Worm (Caenorhabditis elegans): ENCODE data around the gene lec-7.

Gene lec-7

DNA sequence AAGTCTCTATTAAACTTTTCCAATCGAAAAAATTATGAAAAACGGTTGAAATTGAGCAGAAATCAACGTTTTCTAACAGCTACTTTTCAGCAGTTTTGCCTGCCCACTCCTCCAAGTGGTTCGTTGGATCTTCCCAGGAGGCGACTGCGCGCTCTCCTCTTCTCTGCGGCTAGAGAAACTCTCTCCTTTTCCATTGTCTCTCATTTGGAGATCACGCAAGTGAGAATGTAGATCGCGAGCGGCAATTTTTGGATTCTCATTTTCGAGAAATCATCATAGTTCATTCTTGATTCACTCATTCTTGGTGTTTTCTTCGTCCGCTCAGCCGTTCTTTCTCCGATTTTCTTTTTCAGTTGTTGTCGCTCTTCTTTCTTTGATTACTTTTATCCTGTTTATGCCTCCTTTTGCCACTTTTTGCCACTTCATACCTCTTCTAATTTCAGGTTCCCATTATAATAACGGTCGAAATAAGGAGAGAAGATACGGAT is 32.0 kb downstream of the lec-7 start, which contains the start of gene mrp-4:
Gene mrp-4 (plus strand): TSS at position 438 of the 488 bp plus-strand sequence.
- TF ChIP-seq unc-62 (GFP tag; optimal IDR thresholded peaks at IDR 0.05) (no peak), nfya-1 (tag; optimal IDR thresholded peaks at IDR 0.05; ENCODE audit: insufficient read depth) (no peak), lsy-12 (tag; optimal IDR thresholded peaks at IDR 0.05) (no peak), zag-1 (tag; optimal IDR thresholded peaks at IDR 0.05) (no peak), egl-27 (tag; optimal IDR thresholded peaks at IDR 0.05) (no peak), fkh-2 (tag; optimal IDR thresholded peaks at IDR 0.05) (no peak), elt-2 (tag; optimal IDR thresholded peaks at IDR 0.05) (no peak), ceh-16 (tag; optimal IDR thresholded peaks at IDR 0.05) (no peak), ama-1 (optimal IDR thresholded peaks at IDR 0.05) (no peak), nhr-237 (tag; optimal IDR thresholded peaks at IDR 0.05) (no peak), ztf-4 (tag; optimal IDR thresholded peaks at IDR 0.05) (no peak), mdl-1 (tag; optimal IDR thresholded peaks at IDR 0.05) (no peak), nhr-23 (tag; optimal IDR thresholded peaks at IDR 0.05) (no peak), nhr-43 (tag; optimal IDR thresholded peaks at IDR 0.05; ENCODE audit: poor library complexity, severe bottlenecking) (no peak), fos-1 (tag; optimal IDR thresholded peaks at IDR 0.05) (no peak), nhr-77 (tag; optimal IDR thresholded peaks at IDR 0.05) (no peak), nhr-11 (tag; optimal IDR thresholded peaks at IDR 0.05) (no peak), elt-3 (tag; optimal IDR thresholded peaks at IDR 0.05) (no peak), aly-2 (tag; optimal IDR thresholded peaks at IDR 0.05) (no peak), elt-1 (tag; optimal IDR thresholded peaks at IDR 0.05) (no peak)

DNA sequence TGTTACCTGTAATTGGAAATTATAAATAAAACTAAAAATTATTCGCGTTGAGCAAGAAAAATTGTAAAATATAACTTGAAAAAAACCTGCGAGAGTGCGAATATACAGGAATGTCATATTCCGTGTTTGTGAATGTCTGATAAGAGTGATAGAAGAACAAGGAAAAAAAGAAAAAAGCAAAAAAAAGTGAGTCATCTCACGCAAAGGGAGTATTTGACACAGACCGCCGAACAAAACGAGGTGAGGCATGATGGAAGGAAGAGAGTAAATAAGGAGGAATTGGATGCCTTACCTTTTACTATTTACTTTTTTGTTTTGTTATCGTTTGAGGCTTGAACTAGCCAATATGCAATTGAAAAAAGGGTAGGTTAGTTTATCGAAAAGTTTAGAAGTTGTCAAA is 40.5 kb downstream of the lec-7 start, which contains the start of gene F21G4.1:
Gene F21G4.1 (minus strand): TSS at position 6 of the 400 bp plus-strand sequence.
- TF ChIP-seq sea-2 (GFP tag; optimal IDR thresholded peaks at IDR 0.05) (no peak), mdl-1 (tag; optimal IDR thresholded peaks at IDR 0.05) (no peak), nhr-77 (tag; optimal IDR thresholded peaks at IDR 0.05) (no peak), ceh-28 (tag; optimal IDR thresholded peaks at IDR 0.05) (no peak), lin-39 (tag; optimal IDR thresholded peaks at IDR 0.05) (no peak), zag-1 (tag; optimal IDR thresholded peaks at IDR 0.05) (no peak), ceh-82 (tag; optimal IDR thresholded peaks at IDR 0.05) (no peak), ceh-9 (tag; optimal IDR thresholded peaks at IDR 0.05) (no peak), elt-2 (tag; optimal IDR thresholded peaks at IDR 0.05) (peak; percentile 57), pqm-1 (tag; optimal IDR thresholded peaks at IDR 0.05) (peak; percentile 25), elt-3 (tag; optimal IDR thresholded peaks at IDR 0.05) (no peak), hmg-11 (tag; optimal IDR thresholded peaks at IDR 0.05) (no peak), ztf-4 (tag; optimal IDR thresholded peaks at IDR 0.05) (no peak), ztf-11 (tag; optimal IDR thresholded peaks at IDR 0.05) (no peak), nhr-43 (tag; optimal IDR thresholded peaks at IDR 0.05; ENCODE audit: poor library complexity, severe bottlenecking) (no peak), lin-15B (tag; optimal IDR thresholded peaks at IDR 0.05) (no peak), nhr-11 (tag; optimal IDR thresholded peaks at IDR 0.05) (no peak), ama-1 (optimal IDR thresholded peaks at IDR 0.05) (no peak), nhr-67 (tag; optimal IDR thresholded peaks at IDR 0.05) (no peak), unc-62 (GFP tag; optimal IDR thresholded peaks at IDR 0.05) (no peak), ZK546.5 (tag; optimal IDR thresholded peaks at IDR 0.05) (no peak), nhr-12 (tag; optimal IDR thresholded peaks at IDR 0.05) (no peak), pha-4 (tag; optimal IDR thresholded peaks at IDR 0.05) (peak; percentile 91), mml-1 (tag; optimal IDR thresholded peaks at IDR 0.05) (no peak), nhr-76 (tag; optimal IDR thresholded peaks at IDR 0.05) (no peak), egl-27 (tag; optimal IDR thresholded peaks at IDR 0.05) (no peak), fkh-10 (GFP tag; optimal IDR thresholded peaks at IDR 0.05) (no peak), egl-5 (tag; optimal IDR thresholded peaks at IDR 0.05) (no peak), jun-1 (tag; optimal IDR thresholded peaks at IDR 0.05) (no peak), unc-39 (tag; optimal IDR thresholded peaks at IDR 0.05) (no peak), fos-1 (tag; optimal IDR thresholded peaks at IDR 0.05) (peak; percentile 21), nhr-25 (tag; optimal IDR thresholded peaks at IDR 0.05) (no peak), skn-1 (tag; optimal IDR thresholded peaks at IDR 0.05) (no peak)

DNA sequence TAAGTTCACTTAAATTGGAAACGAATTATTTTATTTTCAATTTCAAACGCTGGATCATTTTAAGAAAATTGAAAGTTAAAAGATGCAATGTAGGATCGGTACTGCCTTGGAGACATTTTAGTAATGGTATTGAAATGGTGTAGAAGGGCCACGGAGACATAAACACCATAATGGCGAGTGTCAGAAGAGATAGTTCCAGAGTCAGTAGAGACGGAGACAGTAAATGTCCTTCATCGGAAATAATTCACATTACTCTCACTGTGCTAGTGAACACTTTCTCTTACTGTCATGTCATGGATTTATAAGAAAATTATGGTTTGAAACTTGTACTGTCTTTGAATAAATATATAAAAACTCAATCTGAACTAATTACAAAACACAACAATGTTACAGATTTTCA is 41.2 kb downstream of the lec-7 start:
- no peak for TF ChIP-seq R02D3.7 (tag; optimal IDR thresholded peaks at IDR 0.05)
- TF ChIP-seq nhr-25 (tag; optimal IDR thresholded peaks at IDR 0.05) = peak; percentile 4
- no peak for TF ChIP-seq fkh-10 (GFP tag; optimal IDR thresholded peaks at IDR 0.05)
